Fruit fly (Drosophila melanogaster) whole organism, embryonic: ENCODE measurements around the gene CG3517.

ENCODE experiments used
- Atf-2 ChIP-seq: fragments of 200-800 bp; sonication (Bioruptor generic); optimal IDR thresholded peaks from 2 replicates; lab custom pipeline; 2016; ENCODE audit warnings: missing biosample characterization, missing genetic modification characterization
- Bgb ChIP-seq: fragments of 200-800 bp; sonication (Bioruptor generic); IDR thresholded peaks from 2 replicates; pipeline ENCODE4 v1.3.6; 2022; ENCODE audit warnings: missing biosample characterization, missing genetic modification characterization; ENCODE audit not compliant: partially characterized antibody
- CG10321 ChIP-seq: fragments of 200-800 bp; sonication (Bioruptor generic); IDR thresholded peaks from 2 replicates; pipeline ENCODE4 v1.3.6; 2022; ENCODE audit warnings: missing biosample characterization, missing genetic modification characterization
- CG11398 ChIP-seq: fragments of 200-800 bp; sonication (Bioruptor generic); optimal IDR thresholded peaks from 2 replicates; lab custom pipeline; 2016; ENCODE audit warnings: missing biosample characterization, missing genetic modification characterization
- CG12219 ChIP-seq: fragments of 200-800 bp; sonication (Bioruptor generic); optimal IDR thresholded peaks from 3 replicates; lab custom pipeline; 2018; ENCODE audit warnings: missing biosample characterization, mild to moderate bottlenecking, missing genetic modification characterization
- CG12299 ChIP-seq: fragments of 200-800 bp; sonication (Bioruptor generic); optimal IDR thresholded peaks from 2 replicates; lab custom pipeline; 2018; ENCODE audit warnings: missing biosample characterization, mild to moderate bottlenecking, missing genetic modification characterization
- CG13424 ChIP-seq: fragments of 200-800 bp; sonication (Bioruptor generic); optimal IDR thresholded peaks from 2 replicates; lab custom pipeline; 2019; ENCODE audit warnings: missing biosample characterization, mild to moderate bottlenecking, missing genetic modification characterization, moderate library complexity
- CG14441 ChIP-seq: fragments of 200-800 bp; sonication (Bioruptor generic); IDR thresholded peaks from 2 replicates; pipeline ENCODE4 v1.3.6; 2022; ENCODE audit warnings: missing biosample characterization, missing genetic modification characterization
- CG15269 ChIP-seq: fragments of 200-800 bp; sonication (Bioruptor generic); optimal IDR thresholded peaks from 2 replicates; lab custom pipeline; 2018; ENCODE audit warnings: missing biosample characterization, mild to moderate bottlenecking, missing genetic modification characterization, moderate library complexity
- CG1529 ChIP-seq: fragments of 200-800 bp; sonication (Bioruptor generic); optimal IDR thresholded peaks from 3 replicates; lab custom pipeline; 2018; ENCODE audit warnings: missing biosample characterization, missing genetic modification characterization
- CG17568 ChIP-seq: fragments of 200-800 bp; sonication (Bioruptor generic); optimal IDR thresholded peaks from 2 replicates; lab custom pipeline; 2018; ENCODE audit warnings: missing biosample characterization, mild to moderate bottlenecking, missing genetic modification characterization, moderate library complexity
- CG17912 ChIP-seq: fragments of 200-800 bp; sonication (Bioruptor generic); optimal IDR thresholded peaks from 2 replicates; lab custom pipeline; 2018; ENCODE audit warnings: missing biosample characterization, mild to moderate bottlenecking, missing genetic modification characterization
- CG1832 ChIP-seq: fragments of 200-800 bp; sonication (Bioruptor generic); optimal IDR thresholded peaks from 2 replicates; lab custom pipeline; 2017; ENCODE audit warnings: missing biosample characterization, mild to moderate bottlenecking, missing genetic modification characterization, inconsistent platforms
- CG30403 ChIP-seq: fragments of 200-800 bp; sonication (Bioruptor generic); optimal IDR thresholded peaks from 3 replicates; lab custom pipeline; 2016; ENCODE audit warnings: missing biosample characterization, missing genetic modification characterization
- CG3838 ChIP-seq: fragments of 200-800 bp; sonication (Bioruptor generic); optimal IDR thresholded peaks from 3 replicates; lab custom pipeline; 2016; ENCODE audit warnings: missing biosample characterization, missing genetic modification characterization
- CG4707 ChIP-seq: fragments of 200-800 bp; sonication (Bioruptor generic); optimal IDR thresholded peaks from 2 replicates; lab custom pipeline; 2018; ENCODE audit warnings: missing biosample characterization, mild to moderate bottlenecking, missing genetic modification characterization, moderate library complexity
- CG5245 ChIP-seq: fragments of 200-800 bp; sonication (Bioruptor generic); optimal IDR thresholded peaks from 3 replicates; lab custom pipeline; 2016; ENCODE audit warnings: missing biosample characterization, missing genetic modification characterization
- CG7357 ChIP-seq: fragments of 200-800 bp; sonication (Bioruptor generic); IDR thresholded peaks from 3 replicates; pipeline ENCODE4 v1.3.6; 2022; ENCODE audit warnings: missing biosample characterization, missing genetic modification characterization
- CG7556 ChIP-seq: fragments of 200-800 bp; sonication (Bioruptor generic); optimal IDR thresholded peaks from 2 replicates; lab custom pipeline; 2017; ENCODE audit warnings: missing biosample characterization, mild to moderate bottlenecking, missing genetic modification characterization
- CG9876 ChIP-seq: fragments of 200-800 bp; sonication (Bioruptor generic); optimal IDR thresholded peaks from 2 replicates; lab custom pipeline; 2016; ENCODE audit warnings: missing biosample characterization, missing genetic modification characterization
- CHES-1-like ChIP-seq: fragments of 200-800 bp; sonication (Bioruptor generic); optimal IDR thresholded peaks from 2 replicates; lab custom pipeline; 2016; ENCODE audit warnings: missing biosample characterization, missing genetic modification characterization
- CTCF ChIP-seq: fragments of 200-800 bp; sonication (Bioruptor generic); optimal IDR thresholded peaks from 2 replicates; lab custom pipeline; 2017; ENCODE audit warnings: missing biosample characterization, mild to moderate bottlenecking, missing genetic modification characterization, moderate library complexity
- Gsc ChIP-seq: fragments of 200-800 bp; sonication (Bioruptor generic); IDR thresholded peaks from 2 replicates; pipeline ENCODE4 v1.3.6; 2022; ENCODE audit warnings: missing biosample characterization, missing genetic modification characterization
- Hr51 ChIP-seq, 2 experiments: fragments of 200-800 bp; sonication (Bioruptor generic); optimal IDR thresholded peaks; 2 replicates in 1 of 2; 3 replicates in 1 of 2; lab custom pipeline; 2016 to 2018; ENCODE audit warnings: missing biosample characterization in 2 of 2, missing genetic modification characterization in 2 of 2, mild to moderate bottlenecking in 1 of 2, moderate library complexity in 1 of 2
- MBD-R2 ChIP-seq: fragments of 200-800 bp; sonication (Bioruptor generic); IDR thresholded peaks from 2 replicates; pipeline ENCODE4 v1.3.6; 2022; ENCODE audit warnings: missing biosample characterization, missing genetic modification characterization
- Meics ChIP-seq: fragments of 200-800 bp; sonication (Bioruptor generic); optimal IDR thresholded peaks from 2 replicates; lab custom pipeline; 2017; ENCODE audit warnings: missing biosample characterization, mild to moderate bottlenecking, missing genetic modification characterization
- NK7.1 ChIP-seq: fragments of 200-800 bp; sonication (Bioruptor generic); optimal IDR thresholded peaks from 3 replicates; lab custom pipeline; 2016; ENCODE audit warnings: missing biosample characterization, missing genetic modification characterization
- Oli ChIP-seq: fragments of 200-800 bp; sonication (Bioruptor generic); optimal IDR thresholded peaks from 2 replicates; lab custom pipeline; 2018; ENCODE audit warnings: missing biosample characterization, mild to moderate bottlenecking, missing genetic modification characterization, moderate library complexity
- Trl ChIP-seq, 3 experiments: fragments of >200 bp in 2 of 3; fragments of 200-800 bp in 1 of 3; sonication (Bioruptor generic) in 1 of 3; optimal IDR thresholded peaks; 2 replicates in 1 of 3; 3 replicates in 2 of 3; lab custom pipeline; 2016 to 2017; ENCODE audit warnings: missing biosample characterization in 1 of 3, missing genetic modification characterization in 1 of 3
- ac ChIP-seq: fragments of 200-800 bp; sonication (Bioruptor generic); optimal IDR thresholded peaks from 3 replicates; lab custom pipeline; 2017; ENCODE audit warnings: missing biosample characterization, mild to moderate bottlenecking, missing genetic modification characterization
- ash1 ChIP-seq: fragments of 200-800 bp; sonication (Bioruptor generic); optimal IDR thresholded peaks from 2 replicates; lab custom pipeline; 2018; ENCODE audit warnings: missing biosample characterization, mild to moderate bottlenecking, missing genetic modification characterization
- bab2 ChIP-seq: fragments of 200-800 bp; sonication (Bioruptor generic); optimal IDR thresholded peaks from 2 replicates; lab custom pipeline; 2016; ENCODE audit warnings: missing biosample characterization, missing genetic modification characterization
- bbx ChIP-seq: fragments of 200-800 bp; sonication (Bioruptor generic); IDR thresholded peaks from 2 replicates; pipeline ENCODE4 v1.3.6; 2022; ENCODE audit warnings: missing biosample characterization, missing genetic modification characterization; ENCODE audit not compliant: partially characterized antibody
- dimm ChIP-seq: fragments of 200-800 bp; sonication (Bioruptor generic); IDR thresholded peaks from 2 replicates; pipeline ENCODE4 v1.3.6; 2022; ENCODE audit warnings: missing biosample characterization, missing genetic modification characterization
- gem ChIP-seq: fragments of 200-800 bp; sonication (Bioruptor generic); optimal IDR thresholded peaks from 2 replicates; lab custom pipeline; 2019; ENCODE audit warnings: missing biosample characterization, mild to moderate bottlenecking, missing genetic modification characterization, moderate library complexity
- grn ChIP-seq: fragments of 200-800 bp; sonication (Bioruptor generic); optimal IDR thresholded peaks from 3 replicates; lab custom pipeline; 2017; ENCODE audit warnings: missing biosample characterization, missing genetic modification characterization
- gro ChIP-seq: fragments of 200-800 bp; sonication (Bioruptor generic); optimal IDR thresholded peaks from 2 replicates; lab custom pipeline; 2016; ENCODE audit warnings: missing biosample characterization, missing genetic modification characterization
- gsb ChIP-seq: fragments of 200-800 bp; sonication (Bioruptor generic); IDR thresholded peaks from 2 replicates; pipeline ENCODE4 v1.3.6; 2022; ENCODE audit warnings: missing biosample characterization, missing genetic modification characterization
- gsb-n ChIP-seq: fragments of 200-800 bp; sonication (Bioruptor generic); optimal IDR thresholded peaks from 3 replicates; lab custom pipeline; 2018; ENCODE audit warnings: missing biosample characterization, mild to moderate bottlenecking, missing genetic modification characterization
- h ChIP-seq: fragments of >200 bp; optimal IDR thresholded peaks from 2 replicates; lab custom pipeline; 2017
- hb ChIP-seq: fragments of 200-800 bp; sonication (Bioruptor generic); IDR thresholded peaks from 3 replicates; pipeline ENCODE4 v1.3.6; 2022; ENCODE audit warnings: missing biosample characterization, missing genetic modification characterization; ENCODE audit not compliant: partially characterized antibody
- jing ChIP-seq: fragments of 200-800 bp; sonication (Bioruptor generic); optimal IDR thresholded peaks from 2 replicates; lab custom pipeline; 2018; ENCODE audit warnings: missing biosample characterization, mild to moderate bottlenecking, missing genetic modification characterization
- lab ChIP-seq: fragments of 200-800 bp; sonication (Bioruptor generic); optimal IDR thresholded peaks from 3 replicates; lab custom pipeline; 2017; ENCODE audit warnings: missing biosample characterization, missing genetic modification characterization, mild to moderate bottlenecking, moderate library complexity, missing genetic modification reagents
- maf-S ChIP-seq: fragments of 200-800 bp; sonication (Bioruptor generic); optimal IDR thresholded peaks from 2 replicates; lab custom pipeline; 2016; ENCODE audit warnings: missing biosample characterization, missing genetic modification characterization
- mirr ChIP-seq: fragments of 200-800 bp; sonication (Bioruptor generic); optimal IDR thresholded peaks from 3 replicates; lab custom pipeline; 2018; ENCODE audit warnings: missing biosample characterization, mild to moderate bottlenecking, missing genetic modification characterization
- pb ChIP-seq: fragments of 200-800 bp; sonication (Bioruptor generic); optimal IDR thresholded peaks from 3 replicates; lab custom pipeline; 2016; ENCODE audit warnings: missing biosample characterization, missing genetic modification characterization
- seq ChIP-seq: fragments of 200-800 bp; sonication (Bioruptor generic); IDR thresholded peaks from 2 replicates; pipeline ENCODE4 v1.3.6; 2022; ENCODE audit warnings: missing biosample characterization, missing genetic modification characterization
- so ChIP-seq: fragments of 200-800 bp; sonication (Bioruptor generic); IDR thresholded peaks from 3 replicates; pipeline ENCODE4 v1.3.6; 2022; ENCODE audit warnings: missing biosample characterization, missing genetic modification characterization
- tap ChIP-seq: fragments of 200-800 bp; optimal IDR thresholded peaks from 3 replicates; lab custom pipeline; 2019; ENCODE audit warnings: missing biosample characterization, mild to moderate bottlenecking, missing genetic modification characterization, moderate library complexity
- tup ChIP-seq: fragments of 200-800 bp; sonication (Bioruptor generic); optimal IDR thresholded peaks from 2 replicates; lab custom pipeline; 2016; ENCODE audit warnings: missing biosample characterization, mild to moderate bottlenecking, missing genetic modification characterization, moderate library complexity
- wdn ChIP-seq: fragments of 200-800 bp; sonication (Bioruptor generic); IDR thresholded peaks from 2 replicates; pipeline ENCODE4 v1.3.6; 2022; ENCODE audit warnings: missing biosample characterization, missing genetic modification characterization

CG3517 gene

DNA sequence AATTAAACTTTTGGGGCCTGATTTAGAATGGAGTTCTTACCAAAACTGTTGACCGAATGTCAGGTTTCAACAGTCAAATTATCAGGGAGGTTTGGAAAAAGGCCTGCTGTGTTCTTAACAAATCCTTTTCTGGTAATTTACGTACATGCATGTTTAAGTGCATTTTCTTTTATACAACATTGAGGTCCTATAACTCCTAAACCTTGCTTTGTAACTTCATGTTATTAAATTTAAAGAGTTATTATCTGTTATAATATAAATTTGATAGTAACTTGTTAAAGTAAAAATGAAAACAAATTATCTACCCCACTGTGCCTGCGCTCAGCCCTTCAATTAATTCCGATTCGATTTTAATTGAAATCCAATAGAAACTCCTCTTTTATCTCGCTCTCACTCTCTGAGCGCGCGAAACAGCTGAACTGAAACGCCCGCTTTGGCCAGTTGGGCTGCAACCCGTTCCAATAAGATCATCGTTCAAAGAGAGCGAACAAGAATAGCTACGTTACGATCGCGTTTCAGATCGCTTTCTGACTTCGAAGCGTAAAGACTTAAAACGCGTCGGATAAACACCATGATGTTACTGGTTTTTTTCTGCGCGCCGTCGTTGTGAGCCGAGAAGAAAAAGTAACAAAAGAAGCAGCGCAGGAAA is 38.1 kb upstream of the CG3517 start, which contains the start of gene Scsalpha2 (continued):
- TF ChIP-seq tup (GFP tag; lab: Kevin White, UChicago): no peak
- TF ChIP-seq CG5245 (GFP tag; lab: Kevin White, UChicago): no peak
- no peak for TF ChIP-seq maf-S (GFP tag; lab: Kevin White, UChicago)
- no peak for TF ChIP-seq seq (GFP tag; lab: Robert Waterston, UW)
- no peak for TF ChIP-seq hb (GFP tag; lab: Robert Waterston, UW)
- TF ChIP-seq Oli (tag; lab: Kevin White, UChicago): no peak
- no peak for TF ChIP-seq jing (GFP tag; lab: Kevin White, UChicago)
- TF ChIP-seq CG13424 (tag; lab: Kevin White, UChicago): no peak
- no peak for TF ChIP-seq Meics (GFP tag; lab: Kevin White, UChicago)
- no peak for TF ChIP-seq grn (GFP tag; lab: Kevin White, UChicago)
- TF ChIP-seq CG17568: no peak
- peak; percentile 17 for TF ChIP-seq lab (GFP tag; lab: Kevin White, UChicago)
- TF ChIP-seq bab2: no peak
- peak; percentile 19 for TF ChIP-seq gem (tag; lab: Kevin White, UChicago)
- no peak for TF ChIP-seq CG3838 (GFP tag; lab: Kevin White, UChicago)
- TF ChIP-seq gro: no peak
- TF ChIP-seq CG1832 (GFP tag; lab: Kevin White, UChicago): no peak
- no peak for TF ChIP-seq MBD-R2 (GFP tag; lab: Robert Waterston, UW)
- no peak for TF ChIP-seq Gsc (GFP tag; lab: Robert Waterston, UW)
- no peak for TF ChIP-seq CG12219 (GFP tag; lab: Kevin White, UChicago)
- TF ChIP-seq Hr51 (GFP tag; optimal IDR thresholded peaks at IDR 0.05; lab: Kevin White, UChicago): no peak
- no peak for TF ChIP-seq CG9876
- no peak for TF ChIP-seq CG10321
- TF ChIP-seq CG15269: no peak
- no peak for TF ChIP-seq so (GFP tag; lab: Robert Waterston, UW)
- TF ChIP-seq wdn (GFP tag; lab: Robert Waterston, UW): no peak
- peak; percentile 55 to 83 for TF ChIP-seq Trl (optimal IDR thresholded peaks at IDR 0.05; lab: Kevin White, UChicago)
- TF ChIP-seq Trl (GFP tag; optimal IDR thresholded peaks at IDR 0.05; lab: Kevin White, UChicago): no peak
- TF ChIP-seq CG11398 (GFP tag; lab: Kevin White, UChicago): no peak
- TF ChIP-seq tap: no peak
- no peak for TF ChIP-seq bbx
- no peak for TF ChIP-seq CTCF (GFP tag; lab: Kevin White, UChicago)
- no peak for TF ChIP-seq CG1529 (GFP tag; lab: Kevin White, UChicago)
- no peak for TF ChIP-seq CG14441 (GFP tag; lab: Robert Waterston, UW)
- no peak for TF ChIP-seq CG17912 (GFP tag; lab: Kevin White, UChicago)
- no peak for TF ChIP-seq ac (GFP tag; lab: Kevin White, UChicago)
- TF ChIP-seq NK7.1 (GFP tag; lab: Kevin White, UChicago): no peak
- no peak for TF ChIP-seq gsb-n
- TF ChIP-seq CHES-1-like (GFP tag; lab: Kevin White, UChicago): no peak
- TF ChIP-seq Atf-2 (GFP tag; lab: Kevin White, UChicago): no peak
- TF ChIP-seq CG7357 (GFP tag; lab: Robert Waterston, UW): no peak
- no peak for TF ChIP-seq ash1 (GFP tag; lab: Kevin White, UChicago)
- TF ChIP-seq Bgb: no peak
- no peak for TF ChIP-seq gsb (GFP tag; lab: Robert Waterston, UW)
- TF ChIP-seq mirr (GFP tag; lab: Kevin White, UChicago): no peak
- peak; percentile 95 for TF ChIP-seq CG4707
- TF ChIP-seq CG30403 (GFP tag; lab: Kevin White, UChicago): no peak
- no peak for TF ChIP-seq h
- no peak for TF ChIP-seq CG7556 (GFP tag; lab: Kevin White, UChicago)
- no peak for TF ChIP-seq pb (GFP tag; lab: Kevin White, UChicago)
- TF ChIP-seq dimm: no peak
- no peak for TF ChIP-seq CG12299 (tag; lab: Kevin White, UChicago)
